Worm (Caenorhabditis elegans): ENCODE measurements around the gene nst-1.

- TF ChIP-seq W03F9.2 (tag; optimal IDR thresholded peaks at IDR 0.05) (no peak), him-1 (tag; optimal IDR thresholded peaks at IDR 0.05) (no peak)
Observed at ce11 chrII:8321244-8321643, 38.2 kb upstream of the nst-1 start, which contains the start of gene shw-1.
